Worm (Caenorhabditis elegans) whole organism, L2 larva: ENCODE measurements around the gene slc-25A29.

ENCODE experiments used
- R02D3.7 ChIP-seq: fragments of 150-350 bp; optimal IDR thresholded peaks from 2 replicates; lab custom pipeline; 2014; ENCODE audit warnings: missing biosample characterization, missing genetic modification characterization
- ZK546.5 ChIP-seq: sonication (generic microtip); optimal IDR thresholded peaks from 2 replicates; lab custom pipeline; 2017; ENCODE audit warnings: missing biosample characterization, missing genetic modification characterization
- alr-1 ChIP-seq: fragments of 150-350 bp; optimal IDR thresholded peaks from 2 replicates; lab custom pipeline; 2014; ENCODE audit warnings: missing biosample characterization, missing genetic modification characterization
- egl-27 ChIP-seq: sonication (generic microtip); optimal IDR thresholded peaks from 3 replicates; lab custom pipeline; 2017; ENCODE audit warnings: missing biosample characterization, missing genetic modification reagents, missing genetic modification characterization
- elt-1 ChIP-seq: fragments of 150-350 bp; optimal IDR thresholded peaks from 2 replicates; lab custom pipeline; 2014; ENCODE audit warnings: missing biosample characterization, missing genetic modification characterization
- mdl-1 ChIP-seq, 2 experiments: fragments of 150-350 bp in 1 of 2; sonication (generic microtip) in 1 of 2; optimal IDR thresholded peaks; 2 replicates each; lab custom pipeline; 2017; ENCODE audit warnings: missing biosample characterization in 2 of 2, missing genetic modification characterization in 2 of 2
- nhr-10 ChIP-seq: sonication (generic microtip); optimal IDR thresholded peaks from 2 replicates; lab custom pipeline; 2017; ENCODE audit warnings: missing biosample characterization, missing genetic modification characterization
- nhr-11 ChIP-seq: fragments of 150-350 bp; optimal IDR thresholded peaks from 2 replicates; lab custom pipeline; 2014; ENCODE audit warnings: missing biosample characterization, missing genetic modification characterization
- nhr-25 ChIP-seq: fragments of 150-350 bp; sonication (generic microtip); optimal IDR thresholded peaks from 3 replicates; lab custom pipeline; 2014; ENCODE audit warnings: missing biosample characterization, missing genetic modification characterization
- snpc-4 ChIP-seq: fragments of 150-350 bp; optimal IDR thresholded peaks from 2 replicates; lab custom pipeline; 2014; ENCODE audit warnings: missing biosample characterization, missing genetic modification characterization
- ztf-11 ChIP-seq: sonication (generic microtip); optimal IDR thresholded peaks from 2 replicates; lab custom pipeline; 2017; ENCODE audit warnings: missing biosample characterization, missing genetic modification characterization

DNA sequence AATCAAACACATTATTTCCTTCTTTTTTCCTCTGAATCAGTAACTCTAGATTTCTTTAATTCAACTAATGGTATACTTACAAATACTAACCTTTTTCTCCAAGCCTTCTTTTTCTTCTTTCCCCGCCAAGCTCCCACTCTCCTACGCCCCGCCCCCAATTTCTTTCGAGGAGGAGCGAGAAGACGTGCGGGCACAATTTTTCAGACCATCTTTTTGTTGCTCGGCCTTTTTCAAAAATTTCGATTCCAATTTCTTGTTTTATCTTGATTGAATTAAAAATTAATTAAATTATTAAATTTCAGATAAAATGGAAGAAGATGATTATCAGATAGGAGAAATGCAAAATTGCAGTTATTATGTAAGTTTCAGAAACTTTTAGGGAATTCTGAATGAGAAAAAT lies 22.0 kb upstream of the slc-25A29 start, which contains the start of gene C47E8.3:
- TF ChIP-seq ztf-11 (no peak), mdl-1 (tag; optimal IDR thresholded peaks at IDR 0.05; lab: Kevin White, UChicago) (no peak), R02D3.7 (no peak), nhr-11 (tag; lab: Kevin White, UChicago) (no peak), elt-1 (tag; lab: Kevin White, UChicago) (no peak), snpc-4 (tag; lab: Kevin White, UChicago) (no peak), alr-1 (tag; lab: Kevin White, UChicago) (no peak), egl-27 (tag; lab: Kevin White, UChicago) (no peak), ZK546.5 (tag; lab: Kevin White, UChicago) (no peak), nhr-10 (tag; lab: Kevin White, UChicago) (no peak), nhr-25 (tag; lab: Kevin White, UChicago) (no peak)
